Fruit fly (Drosophila melanogaster): ENCODE measurements around the gene CG33127.
A peak's percentile ranks its signal among the peaks of the same experiment; 100 is the strongest.

The CG33127 gene

DNA sequence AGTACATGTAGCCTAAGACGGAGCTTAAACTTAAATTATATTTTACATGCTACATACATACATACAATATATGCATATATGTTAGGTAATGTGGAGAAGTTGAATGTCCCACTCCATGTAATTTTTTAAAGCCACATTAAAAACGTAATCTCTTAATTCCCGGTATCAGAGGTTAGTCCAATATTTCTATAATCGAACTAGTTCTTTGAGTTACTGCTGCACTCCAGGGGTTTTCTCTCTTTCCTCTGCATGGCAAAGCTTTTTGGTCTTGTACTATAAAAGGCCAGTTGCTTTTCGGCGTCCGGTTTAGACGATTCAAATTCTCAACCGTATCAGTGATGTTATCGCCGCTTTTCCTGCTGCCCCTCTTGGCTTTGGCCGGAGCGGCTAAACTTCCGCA is at the start of gene CG33127:
Gene CG33127 (plus strand): TSS at position 309 of the 400 bp plus-strand sequence.
- TF ChIP-seq CG6163 (GFP tag; IDR thresholded peaks at IDR 0.05), result no peak
- no peak for TF ChIP-seq CG15336 (GFP tag; IDR thresholded peaks at IDR 0.05)
- TF ChIP-seq CG6808 (GFP tag; optimal IDR thresholded peaks at IDR 0.05), result no peak
- no peak for TF ChIP-seq Smox (GFP tag; optimal IDR thresholded peaks at IDR 0.05)

dm6 chr2L:273603-274002 is 48.3 kb upstream of the CG33127 start, which contains the start of the genes mbm and CG11555:
Gene mbm, minus strand, starts transcription at chr2L:273715.
Gene CG11555, plus strand, starts transcription at chr2L:273836.
- TF ChIP-seq CG3032 (tag; optimal IDR thresholded peaks at IDR 0.05) (peak; percentile 26), Ets21C (GFP tag; optimal IDR thresholded peaks at IDR 0.05) (no peak), pdm3 (GFP tag; optimal IDR thresholded peaks at IDR 0.05) (no peak), CG15336 (GFP tag; IDR thresholded peaks at IDR 0.05) (no peak), CG6808 (GFP tag; optimal IDR thresholded peaks at IDR 0.05) (no peak), CG11294 (GFP tag; IDR thresholded peaks at IDR 0.05) (no peak), Lpt (GFP tag; optimal IDR thresholded peaks at IDR 0.05) (no peak), CG9139 (GFP tag; optimal IDR thresholded peaks at IDR 0.05) (no peak), CG8632 (GFP tag; optimal IDR thresholded peaks at IDR 0.05) (no peak), spab (GFP tag; optimal IDR thresholded peaks at IDR 0.05) (no peak), Ets96B (tag; optimal IDR thresholded peaks at IDR 0.05) (peak; percentile 39), acj6 (GFP tag; optimal IDR thresholded peaks at IDR 0.05) (no peak), Hr39 (GFP tag; optimal IDR thresholded peaks at IDR 0.05) (no peak), CG11902 (GFP tag; optimal IDR thresholded peaks at IDR 0.05) (no peak), dac (GFP tag; optimal IDR thresholded peaks at IDR 0.05) (no peak), CG16779 (tag; optimal IDR thresholded peaks at IDR 0.05) (no peak), CG32006 (GFP tag; optimal IDR thresholded peaks at IDR 0.05) (no peak), dsx (GFP tag; optimal IDR thresholded peaks at IDR 0.05; ENCODE audit: poor library complexity, severe bottlenecking) (peak; percentile 5), achi (GFP tag; optimal IDR thresholded peaks at IDR 0.05) (no peak), Sox102F (GFP tag; optimal IDR thresholded peaks at IDR 0.05) (no peak), esn (GFP tag; optimal IDR thresholded peaks at IDR 0.05) (peak; percentile 19), CG6792 (GFP tag; optimal IDR thresholded peaks at IDR 0.05) (no peak)

dm6 chr2L:277122-277671 is 44.7 kb upstream of the CG33127 start, which contains the start of gene smo:
Gene smo, plus strand, starts transcription at chr2L:277582.
- TF ChIP-seq Hr4 (GFP tag; optimal IDR thresholded peaks at IDR 0.05) (no peak), ss (GFP tag; optimal IDR thresholded peaks at IDR 0.05) (no peak), CG32006 (GFP tag; optimal IDR thresholded peaks at IDR 0.05) (no peak), CG6792 (GFP tag; optimal IDR thresholded peaks at IDR 0.05) (no peak), CG8632 (GFP tag; optimal IDR thresholded peaks at IDR 0.05) (no peak), lz (GFP tag; optimal IDR thresholded peaks at IDR 0.05) (peak; percentile 10), fkh (GFP tag; optimal IDR thresholded peaks at IDR 0.05) (peak; percentile 95), spab (GFP tag; optimal IDR thresholded peaks at IDR 0.05) (no peak), Sox14 (GFP tag; optimal IDR thresholded peaks at IDR 0.05) (no peak), dac (GFP tag; optimal IDR thresholded peaks at IDR 0.05) (no peak), CG8319 (GFP tag; optimal IDR thresholded peaks at IDR 0.05) (no peak), cyc (GFP tag; optimal IDR thresholded peaks at IDR 0.05) (peak; percentile 22), OdsH (GFP tag; optimal IDR thresholded peaks at IDR 0.05) (no peak), topi (GFP tag; optimal IDR thresholded peaks at IDR 0.05) (no peak), CG10631 (GFP tag; optimal IDR thresholded peaks at IDR 0.05) (no peak), salr (GFP tag; optimal IDR thresholded peaks at IDR 0.05) (no peak), Ets21C (GFP tag; optimal IDR thresholded peaks at IDR 0.05) (no peak), esn (GFP tag; optimal IDR thresholded peaks at IDR 0.05) (peak; percentile 35), CG15336 (GFP tag; IDR thresholded peaks at IDR 0.05) (no peak), CG10669 (GFP tag; optimal IDR thresholded peaks at IDR 0.05) (no peak), CG31627 (GFP tag; optimal IDR thresholded peaks at IDR 0.05) (peak; percentile 47), Hr39 (GFP tag; optimal IDR thresholded peaks at IDR 0.05) (no peak), dsx (GFP tag; optimal IDR thresholded peaks at IDR 0.05; ENCODE audit: poor library complexity, severe bottlenecking) (no peak), Blimp-1 (GFP tag; optimal IDR thresholded peaks at IDR 0.05) (no peak), svp (GFP tag) (no peak), net (GFP tag; optimal IDR thresholded peaks at IDR 0.05) (no peak)

Measured in whole organism, prepupa.